Worm (Caenorhabditis elegans): ENCODE data around the gene F40G12.6.

DNA sequence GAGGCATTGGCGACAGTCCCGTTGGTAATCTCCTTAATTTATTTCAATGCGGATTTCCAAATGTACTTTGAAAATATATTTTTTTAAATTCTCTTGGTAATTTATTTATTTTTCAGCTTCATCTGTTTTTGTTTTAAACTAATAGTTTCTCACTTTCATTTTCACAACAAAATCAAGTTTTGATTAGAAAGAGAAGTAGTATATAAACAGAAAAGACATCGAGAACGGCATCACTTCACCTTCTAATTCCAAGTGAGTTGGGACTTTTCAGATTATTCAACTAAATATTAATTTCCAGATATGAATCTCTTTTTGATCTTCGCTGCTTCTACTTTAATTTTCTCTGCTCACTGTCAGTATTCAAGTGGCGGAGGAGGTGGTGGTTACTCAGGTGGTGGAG lies 47.3 kb upstream of the F40G12.6 start, which contains the start of gene F47B8.14:
- TF ChIP-seq hlh-17 (GFP tag; optimal IDR thresholded peaks at IDR 0.05; ENCODE audit: borderline replicate concordance) (no peak), skn-1 (tag; optimal IDR thresholded peaks at IDR 0.05) (no peak), ztf-11 (tag; optimal IDR thresholded peaks at IDR 0.05) (no peak), ama-1 (optimal IDR thresholded peaks at IDR 0.05) (no peak), aha-1 (tag; optimal IDR thresholded peaks at IDR 0.05) (no peak), aly-2 (tag; optimal IDR thresholded peaks at IDR 0.05) (no peak), pqm-1 (tag; optimal IDR thresholded peaks at IDR 0.05) (no peak), nhr-77 (tag; optimal IDR thresholded peaks at IDR 0.05) (no peak), F16B12.6 (tag; optimal IDR thresholded peaks at IDR 0.05) (no peak), dpl-1 (GFP tag; optimal IDR thresholded peaks at IDR 0.05) (no peak), tbx-2 (tag; optimal IDR thresholded peaks at IDR 0.05) (no peak), egl-27 (tag; optimal IDR thresholded peaks at IDR 0.05) (no peak), lin-39 (tag; optimal IDR thresholded peaks at IDR 0.05) (no peak)

Data from whole organism, L1 larva.